Worm (Caenorhabditis elegans): ENCODE results near the gene col-145.

col-145 gene

ce11 chrV:9165073-9165699, 2.4 kb upstream of the col-145 start, which contains the start of gene col-10 (continued):
- TF ChIP-seq mef-2 (tag; optimal IDR thresholded peaks at IDR 0.05) (no peak), xbp-1 (tag; optimal IDR thresholded peaks at IDR 0.05) (peak; percentile 23), fkh-10 (GFP tag; optimal IDR thresholded peaks at IDR 0.05) (no peak), nhr-84 (tag; optimal IDR thresholded peaks at IDR 0.05) (no peak), nhr-19 (GFP tag; conservative IDR thresholded peaks at IDR 0.05) (peak; percentile 31; the same call in 1 of the 2 replicates), ceh-63 (GFP tag; optimal IDR thresholded peaks at IDR 0.05) (no peak), lin-39 (tag; optimal IDR thresholded peaks at IDR 0.05) (no peak), rnt-1 (tag; optimal IDR thresholded peaks at IDR 0.05) (no peak), egl-13 (tag; optimal IDR thresholded peaks at IDR 0.05) (no peak), ztf-11 (tag; optimal IDR thresholded peaks at IDR 0.05) (no peak), blmp-1 (tag; optimal IDR thresholded peaks at IDR 0.05) (peak; percentile 64), dpl-1 (GFP tag; optimal IDR thresholded peaks at IDR 0.05) (peak in 1 of 3 experiments; percentile 9)

- TF ChIP-seq nhr-47 (tag; optimal IDR thresholded peaks at IDR 0.05) (peak; percentile 21), ama-1 (optimal IDR thresholded peaks at IDR 0.05) (peak; percentile 73), nhr-20 (tag; optimal IDR thresholded peaks at IDR 0.05) (no peak), aly-2 (tag; optimal IDR thresholded peaks at IDR 0.05) (peak; percentile 54), lsy-2 (tag; optimal IDR thresholded peaks at IDR 0.05) (peak in 1 of 2 experiments; percentile 43), elt-3 (tag; optimal IDR thresholded peaks at IDR 0.05) (peak in 2 of 6 experiments; percentile 35 to 46), nhr-19 (GFP tag; conservative IDR thresholded peaks at IDR 0.05) (0 out of 2 replicates have a peak, but pooled peaks have one; percentile 5), fkh-10 (GFP tag; optimal IDR thresholded peaks at IDR 0.05) (no peak), mep-1 (tag; optimal IDR thresholded peaks at IDR 0.05) (no peak), nhr-85 (tag) (peak; percentile 70), nhr-71 (tag; optimal IDR thresholded peaks at IDR 0.05) (peak; percentile 50), unc-130 (tag; optimal IDR thresholded peaks at IDR 0.05) (no peak), efl-1 (optimal IDR thresholded peaks at IDR 0.05) (peak in 1 of 2 experiments; percentile 11), efl-1 (GFP tag; optimal IDR thresholded peaks at IDR 0.05 in 1 of 2) (no peak), ztf-4 (tag; optimal IDR thresholded peaks at IDR 0.05) (no peak), lin-14 (GFP tag; optimal IDR thresholded peaks at IDR 0.05) (peak; percentile 6), fos-1 (tag; optimal IDR thresholded peaks at IDR 0.05) (no peak), C16A3.4 (tag; optimal IDR thresholded peaks at IDR 0.05) (no peak), nhr-90 (tag; optimal IDR thresholded peaks at IDR 0.05; ENCODE audit: poor library complexity) (peak; percentile 10), ceh-63 (GFP tag; optimal IDR thresholded peaks at IDR 0.05) (no peak), nhr-77 (tag; optimal IDR thresholded peaks at IDR 0.05) (no peak), jun-1 (tag; optimal IDR thresholded peaks at IDR 0.05) (peak; percentile 42), unc-30 (tag; optimal IDR thresholded peaks at IDR 0.05) (no peak)
These were observed 1.1 kb upstream of the col-145 start for ce11 chrV:9163897-9164296.

- TF ChIP-seq skn-1 (tag; optimal IDR thresholded peaks at IDR 0.05) = no peak
- no peak for TF ChIP-seq tbx-2 (tag; optimal IDR thresholded peaks at IDR 0.05)
- no peak for TF ChIP-seq unc-130 (tag; optimal IDR thresholded peaks at IDR 0.05)
- TF ChIP-seq C16A3.4 (tag; optimal IDR thresholded peaks at IDR 0.05) = no peak
- no peak for TF ChIP-seq egl-27 (tag; optimal IDR thresholded peaks at IDR 0.05)
- TF ChIP-seq unc-30 (tag; optimal IDR thresholded peaks at IDR 0.05) = no peak
- TF ChIP-seq egl-13 (tag; optimal IDR thresholded peaks at IDR 0.05) = no peak
- TF ChIP-seq isw-1 (GFP tag; IDR thresholded peaks at IDR 0.05) = no peak
- no peak for TF ChIP-seq ceh-82 (tag; optimal IDR thresholded peaks at IDR 0.05)
- no peak for TF ChIP-seq rnt-1 (tag; optimal IDR thresholded peaks at IDR 0.05)
- TF ChIP-seq ztf-4 (tag; optimal IDR thresholded peaks at IDR 0.05) = no peak
- no peak for TF ChIP-seq F16B12.6 (tag; optimal IDR thresholded peaks at IDR 0.05)
- TF ChIP-seq lin-14 (GFP tag; optimal IDR thresholded peaks at IDR 0.05) = no peak
- TF ChIP-seq pqm-1 (tag; optimal IDR thresholded peaks at IDR 0.05) = no peak
- TF ChIP-seq blmp-1 (tag; optimal IDR thresholded peaks at IDR 0.05) = no peak
- TF ChIP-seq ztf-11 (tag; optimal IDR thresholded peaks at IDR 0.05) = no peak
- no peak for TF ChIP-seq nhr-237 (tag; optimal IDR thresholded peaks at IDR 0.05)
- TF ChIP-seq grh-1 (GFP tag; IDR thresholded peaks at IDR 0.05) = no peak
These were observed 581 bp downstream of the col-145 start for ce11 chrV:9162118-9162729.
